Worm (Caenorhabditis elegans): ENCODE data around the gene try-11.

The try-11 gene

DNA sequence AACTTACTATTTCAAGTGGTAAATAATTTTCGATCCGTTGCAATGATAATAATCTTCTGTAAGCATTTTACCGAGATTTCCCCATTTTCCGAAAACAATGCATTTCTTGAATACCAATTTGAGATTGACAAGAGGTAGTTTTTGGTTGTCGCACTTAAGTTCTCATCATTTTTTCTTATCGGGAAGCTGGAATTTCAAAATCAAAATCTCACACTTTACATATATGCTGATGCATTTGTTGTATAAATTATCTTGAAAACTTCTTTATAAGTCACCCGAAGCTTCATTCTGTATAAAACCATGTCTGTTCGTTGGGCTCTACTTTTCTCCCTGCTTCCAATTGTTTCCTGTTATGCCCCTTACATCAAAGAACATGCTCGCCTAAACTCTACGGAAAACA, at the start of gene try-11:
Gene try-11 (plus strand): TSS at position 301 of the 400 bp plus-strand sequence.
- TF ChIP-seq attf-4 (tag; optimal IDR thresholded peaks at IDR 0.05): no peak
- no peak for TF ChIP-seq jun-1 (tag; optimal IDR thresholded peaks at IDR 0.05)
- no peak for TF ChIP-seq F10B5.3 (tag; optimal IDR thresholded peaks at IDR 0.05)
- no peak for TF ChIP-seq mep-1 (tag; optimal IDR thresholded peaks at IDR 0.05)
- TF ChIP-seq set-16 (GFP tag; IDR thresholded peaks at IDR 0.05): no peak
- no peak for TF ChIP-seq ceh-28 (tag; optimal IDR thresholded peaks at IDR 0.05)
- TF ChIP-seq dmd-6 (GFP tag; IDR thresholded peaks at IDR 0.05): no peak

DNA sequence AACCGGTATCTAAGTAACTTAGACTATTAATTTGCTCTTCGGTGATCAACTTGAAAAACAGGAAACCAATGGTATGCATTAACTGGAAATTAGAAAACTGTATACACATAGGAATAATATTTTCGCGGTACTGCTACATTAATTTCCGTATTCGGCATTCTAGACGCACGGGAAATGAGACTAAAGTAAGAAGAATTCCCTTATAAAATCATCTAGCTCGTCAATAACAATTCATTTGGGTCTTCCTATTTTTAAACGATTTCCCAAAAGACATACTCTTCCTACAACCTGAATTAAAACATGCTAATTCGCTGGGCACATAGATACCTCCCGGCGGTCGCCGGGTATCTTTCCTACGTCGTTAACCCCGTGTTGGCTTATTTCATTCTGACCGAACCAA, 49.2 kb upstream of the try-11 start, which contains the start of gene srj-13:
Gene srj-13 (plus strand): TSS at position 301 of the 400 bp plus-strand sequence.
- TF ChIP-seq egl-27 (tag; optimal IDR thresholded peaks at IDR 0.05) (no peak), aha-1 (tag) (peak; percentile 32)

DNA sequence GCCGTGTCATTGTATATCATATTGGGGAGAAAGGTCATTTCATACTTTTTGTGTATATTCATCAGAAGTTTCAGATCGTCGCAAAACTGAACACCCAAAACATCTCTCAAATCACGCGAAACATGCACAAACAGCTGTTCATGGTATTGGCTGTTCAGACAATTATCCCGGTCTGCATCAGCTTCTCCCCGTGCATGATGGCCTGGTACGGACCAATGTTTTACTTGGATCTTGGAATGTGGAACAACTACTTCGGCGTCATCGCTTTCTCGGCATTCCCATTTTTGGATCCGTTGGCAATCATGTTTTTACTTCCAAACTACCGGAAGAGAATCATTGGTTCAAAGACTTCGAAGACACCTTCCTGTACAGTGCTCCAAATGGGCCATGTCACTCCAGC, 48.0 kb upstream of the try-11 start:
- TF ChIP-seq ceh-44 (GFP tag; IDR thresholded peaks at IDR 0.05) (no peak), sdz-12 (GFP tag; optimal IDR thresholded peaks at IDR 0.05) (no peak), unc-62 (GFP tag; optimal IDR thresholded peaks at IDR 0.05 in 1 of 2) (peak in 1 of 2 experiments; percentile 92), unc-62 (tag; optimal IDR thresholded peaks at IDR 0.05) (no peak)

DNA sequence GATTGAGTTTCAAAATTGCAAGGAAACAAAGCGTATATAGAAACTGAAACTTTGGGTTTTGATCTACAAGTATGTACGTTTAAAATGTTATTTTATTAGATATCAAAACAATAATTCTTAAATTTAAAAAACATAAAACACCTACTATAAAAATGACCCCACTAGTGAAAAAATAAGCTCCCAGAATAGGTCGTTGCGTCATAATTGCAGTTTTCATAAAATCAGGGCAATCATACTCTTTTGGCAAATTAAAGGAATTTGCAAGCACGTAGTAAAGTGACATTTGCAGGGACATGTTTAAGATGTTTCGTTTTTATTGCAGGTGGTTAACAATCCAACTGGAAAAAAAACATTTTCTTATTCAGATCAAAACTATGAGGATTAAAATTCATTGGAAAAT, 43.0 kb upstream of the try-11 start, which contains the start of gene srt-6:
Gene srt-6 (minus strand): TSS at position 295 of the 400 bp plus-strand sequence.
- TF ChIP-seq hlh-30 (tag; optimal IDR thresholded peaks at IDR 0.05; ENCODE audit: insufficient read depth): no peak
- TF ChIP-seq nhr-77 (tag; optimal IDR thresholded peaks at IDR 0.05): no peak
- no peak for TF ChIP-seq F49E8.2 (tag; optimal IDR thresholded peaks at IDR 0.05; ENCODE audit: borderline replicate concordance)
- TF ChIP-seq lin-39 (tag; optimal IDR thresholded peaks at IDR 0.05): no peak
- TF ChIP-seq ces-1 (GFP tag; optimal IDR thresholded peaks at IDR 0.05): no peak
- no peak for TF ChIP-seq ceh-82 (tag; optimal IDR thresholded peaks at IDR 0.05)
- TF ChIP-seq nhr-102 (tag; optimal IDR thresholded peaks at IDR 0.05): no peak
- no peak for TF ChIP-seq madf-5 (GFP tag; IDR thresholded peaks at IDR 0.05)
- no peak for TF ChIP-seq R02D3.7 (tag; optimal IDR thresholded peaks at IDR 0.05)
- no peak for TF ChIP-seq D1046.2 (GFP tag; IDR thresholded peaks at IDR 0.05)
- TF ChIP-seq sdz-12 (GFP tag; optimal IDR thresholded peaks at IDR 0.05): no peak
- no peak for TF ChIP-seq daf-19 (GFP tag; conservative IDR thresholded peaks at IDR 0.05)
- TF ChIP-seq Y105C5A.15 (GFP tag; IDR thresholded peaks at IDR 0.05): no peak
- TF ChIP-seq ceh-32 (tag; optimal IDR thresholded peaks at IDR 0.05; ENCODE audit: poor library complexity): no peak
- TF ChIP-seq nhr-6 (tag; optimal IDR thresholded peaks at IDR 0.05): no peak
- no peak for TF ChIP-seq hif-1 (tag; optimal IDR thresholded peaks at IDR 0.05)
- no peak for TF ChIP-seq dmd-9 (GFP tag; IDR thresholded peaks at IDR 0.05)
- no peak for TF ChIP-seq hmg-1.1 (GFP tag; IDR thresholded peaks at IDR 0.05)
- no peak for TF ChIP-seq nhr-76 (tag; optimal IDR thresholded peaks at IDR 0.05)
- TF ChIP-seq F37D6.2 (tag; optimal IDR thresholded peaks at IDR 0.05): no peak

DNA sequence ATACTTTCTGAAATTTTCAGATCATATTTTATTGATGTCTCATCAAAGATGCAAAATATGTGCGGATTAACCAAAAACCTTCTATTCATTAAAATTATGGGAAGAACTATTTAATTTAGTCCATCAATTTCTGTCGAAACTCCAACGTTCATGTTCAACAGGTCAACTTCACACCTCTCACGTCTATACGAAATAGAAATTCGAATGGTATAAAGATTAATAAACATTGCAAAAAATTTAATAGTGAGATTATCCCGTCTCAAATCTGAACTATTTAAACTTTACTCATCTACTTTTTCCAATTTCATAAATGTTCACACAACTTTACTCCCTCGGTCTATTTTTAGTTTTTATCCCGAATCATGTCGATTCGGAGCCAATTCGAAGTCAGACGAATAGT, 41.9 kb upstream of the try-11 start, which contains the start of gene R13D7.2:
Gene R13D7.2 (plus strand): TSS at position 301 of the 400 bp plus-strand sequence.
- TF ChIP-seq nhr-6 (tag; optimal IDR thresholded peaks at IDR 0.05) (no peak), lsy-2 (tag; optimal IDR thresholded peaks at IDR 0.05) (no peak), nhr-11 (tag; optimal IDR thresholded peaks at IDR 0.05) (no peak), ceh-32 (tag; optimal IDR thresholded peaks at IDR 0.05; ENCODE audit: poor library complexity) (no peak), nhr-28 (tag; optimal IDR thresholded peaks at IDR 0.05) (no peak), gei-8 (GFP tag; optimal IDR thresholded peaks at IDR 0.05) (no peak), zfp-2 (tag; optimal IDR thresholded peaks at IDR 0.05) (no peak), snpc-1.2 (GFP tag; IDR thresholded peaks at IDR 0.05) (no peak), egl-43 (GFP tag; IDR thresholded peaks at IDR 0.05) (no peak), lim-7 (GFP tag; IDR thresholded peaks at IDR 0.05) (no peak)

All from whole organism, L4 larva.